Fruit fly (Drosophila melanogaster): ENCODE results near the gene slo.

Gene slo

DNA sequence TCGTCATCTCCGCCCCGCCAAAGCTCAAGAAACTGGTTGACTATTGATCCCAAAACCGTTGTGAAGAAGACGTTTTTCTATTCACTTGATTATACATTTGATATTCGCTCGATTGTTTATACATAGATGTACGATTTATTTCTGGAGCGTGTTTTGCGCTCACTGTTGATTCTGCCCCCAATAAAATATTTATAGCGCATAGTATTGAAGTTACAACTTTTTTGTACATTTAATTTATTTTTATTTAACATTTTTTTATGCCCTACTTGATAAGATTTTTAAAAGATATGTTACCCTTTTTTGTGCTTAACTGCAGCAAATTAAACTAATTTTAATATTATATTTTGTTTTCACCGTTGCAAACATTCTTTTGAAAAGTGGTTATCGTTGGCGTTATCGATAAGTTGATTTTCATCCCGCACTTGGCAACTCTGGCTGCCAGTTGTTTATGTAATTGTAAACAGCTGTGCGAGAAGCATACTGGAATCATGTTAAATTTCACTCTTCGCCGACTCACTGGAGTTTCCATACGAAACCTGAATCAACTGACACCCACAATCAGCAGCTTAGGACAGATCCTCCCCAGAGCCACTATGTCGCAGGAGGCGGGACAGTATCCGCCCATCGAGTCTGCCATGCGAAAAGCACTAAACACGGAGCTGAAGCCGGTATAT is 3.0 kb upstream of the slo start, which contains the start of gene CG31126 (continued):
- TF ChIP-seq Stat92E (GFP tag; optimal IDR thresholded peaks at IDR 0.05): no peak
- no peak for TF ChIP-seq Dad (GFP tag; optimal IDR thresholded peaks at IDR 0.05)
- peak; percentile 34; the same call in 1 of the 3 replicates for TF ChIP-seq CG14860 (GFP tag; IDR thresholded peaks at IDR 0.05; ENCODE audit: partially characterized antibody)
- no peak for TF ChIP-seq CG14965 (GFP tag; optimal IDR thresholded peaks at IDR 0.05; ENCODE audit: borderline replicate concordance)
- no peak for TF ChIP-seq bowl (GFP tag; IDR thresholded peaks at IDR 0.05)
- TF ChIP-seq CG1529 (GFP tag; optimal IDR thresholded peaks at IDR 0.05): no peak
- peak; percentile 29 for TF ChIP-seq Sry-δ (GFP tag; optimal IDR thresholded peaks at IDR 0.05)
- peak; percentile 15 for TF ChIP-seq CG14710 (tag; optimal IDR thresholded peaks at IDR 0.05)
- no peak for TF ChIP-seq hb (GFP tag; IDR thresholded peaks at IDR 0.05; ENCODE audit: partially characterized antibody)
- TF ChIP-seq CG2116 (GFP tag; optimal IDR thresholded peaks at IDR 0.05): peak; percentile 85
- TF ChIP-seq Myb (GFP tag; optimal IDR thresholded peaks at IDR 0.05): peak; percentile 93
- 0 out of 2 replicates have a peak, but pooled peaks have one; percentile 13 for TF ChIP-seq CG3847 (GFP tag; IDR thresholded peaks at IDR 0.05)
- TF ChIP-seq cg (GFP tag; optimal IDR thresholded peaks at IDR 0.05): peak; percentile 63
- TF ChIP-seq ATbp (GFP tag; optimal IDR thresholded peaks at IDR 0.05): no peak
- TF ChIP-seq wek (GFP tag; optimal IDR thresholded peaks at IDR 0.05): no peak
- no peak for TF ChIP-seq CG17385 (GFP tag; optimal IDR thresholded peaks at IDR 0.05)
- no peak for TF ChIP-seq dan (GFP tag; IDR thresholded peaks at IDR 0.05)
- no peak for TF ChIP-seq ERR (GFP tag; optimal IDR thresholded peaks at IDR 0.05)
- TF ChIP-seq CG13424 (tag; optimal IDR thresholded peaks at IDR 0.05): no peak
- no peak for TF ChIP-seq CG12769 (tag; optimal IDR thresholded peaks at IDR 0.05)
- TF ChIP-seq CG12744 (GFP tag; optimal IDR thresholded peaks at IDR 0.05): no peak
- no peak for TF ChIP-seq CG15269 (tag; optimal IDR thresholded peaks at IDR 0.05)
- TF ChIP-seq nmo (GFP tag; optimal IDR thresholded peaks at IDR 0.05): peak; percentile 6
- TF ChIP-seq gsb-n (tag; optimal IDR thresholded peaks at IDR 0.05): no peak
- TF ChIP-seq CG3407 (GFP tag; optimal IDR thresholded peaks at IDR 0.05): no peak
- TF ChIP-seq BEAF-32 (GFP tag; optimal IDR thresholded peaks at IDR 0.05): peak; percentile 48
- TF ChIP-seq stc (GFP tag; IDR thresholded peaks at IDR 0.05): no peak
- peak; percentile 16; the same call in 1 of the 3 replicates for TF ChIP-seq row (GFP tag; IDR thresholded peaks at IDR 0.05)
- peak; percentile 7 for TF ChIP-seq Fer1 (GFP tag; optimal IDR thresholded peaks at IDR 0.05)
- no peak for TF ChIP-seq Mad (GFP tag; optimal IDR thresholded peaks at IDR 0.05)
- TF ChIP-seq CG43689 (GFP tag; IDR thresholded peaks at IDR 0.05): no peak
- peak in 1 of 2 experiments; percentile 100 for TF ChIP-seq Pdp1 (GFP tag; optimal IDR thresholded peaks at IDR 0.05)
- TF ChIP-seq pzg (GFP tag; optimal IDR thresholded peaks at IDR 0.05): peak; percentile 67
- TF ChIP-seq Dll (GFP tag; IDR thresholded peaks at IDR 0.05; ENCODE audit: partially characterized antibody): peak; percentile 70
- no peak for TF ChIP-seq bcd (GFP tag; optimal IDR thresholded peaks at IDR 0.05)
- peak; percentile 33 for TF ChIP-seq CG15514 (GFP tag; optimal IDR thresholded peaks at IDR 0.05)
- no peak for TF ChIP-seq emc (GFP tag; optimal IDR thresholded peaks at IDR 0.05)
- no peak for TF ChIP-seq CG17359 (tag; optimal IDR thresholded peaks at IDR 0.05)
- TF ChIP-seq H15 (GFP tag; IDR thresholded peaks at IDR 0.05): no peak
- no peak for TF ChIP-seq Atf3 (GFP tag; optimal IDR thresholded peaks at IDR 0.05)
- no peak for TF ChIP-seq CG12219 (GFP tag; optimal IDR thresholded peaks at IDR 0.05)
- TF ChIP-seq ftz-f1 (GFP tag; optimal IDR thresholded peaks at IDR 0.05): peak; percentile 64
- no peak for TF ChIP-seq so (GFP tag; IDR thresholded peaks at IDR 0.05)
- TF ChIP-seq CG18011 (GFP tag; optimal IDR thresholded peaks at IDR 0.05): no peak
- TF ChIP-seq CG6683 (GFP tag; optimal IDR thresholded peaks at IDR 0.05): no peak
- no peak for TF ChIP-seq onecut (GFP tag; IDR thresholded peaks at IDR 0.05)
- TF ChIP-seq YL-1 (GFP tag; optimal IDR thresholded peaks at IDR 0.05): peak; percentile 68
- no peak for TF ChIP-seq fu2 (GFP tag; optimal IDR thresholded peaks at IDR 0.05)
- TF ChIP-seq CG9609 (GFP tag; optimal IDR thresholded peaks at IDR 0.05): no peak
